Worm (Caenorhabditis elegans): Measurements from ENCODE around the gene C35D10.3.

Gene C35D10.3

DNA sequence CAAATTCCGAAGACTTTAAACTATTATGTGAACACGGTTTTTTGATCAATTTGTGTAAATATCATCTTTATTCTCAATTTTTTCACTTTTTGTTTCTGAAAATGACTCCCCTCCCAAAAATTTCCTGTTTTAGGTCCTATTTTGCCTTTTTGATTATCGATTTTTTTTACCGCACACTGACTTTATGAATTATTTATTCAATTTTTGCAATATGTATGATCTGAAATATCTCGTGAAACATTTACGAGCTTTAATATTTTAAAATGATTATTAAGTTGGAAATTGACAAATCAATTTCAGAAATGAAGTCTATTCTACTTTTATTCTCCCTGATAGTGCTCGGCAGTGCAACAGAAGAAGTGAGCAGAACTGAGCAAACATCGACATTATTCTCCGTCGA lies 10.7 kb downstream of the C35D10.3 start, which contains the start of gene C35D10.1:
TSS of gene C35D10.1 (plus strand) at position 301 of the 400 bp plus-strand sequence.
- TF ChIP-seq unc-55 (GFP tag; optimal IDR thresholded peaks at IDR 0.05) (no peak), mec-3 (tag; optimal IDR thresholded peaks at IDR 0.05; ENCODE audit: borderline replicate concordance) (no peak), hlh-15 (tag; optimal IDR thresholded peaks at IDR 0.05) (no peak), fkh-6 (tag; optimal IDR thresholded peaks at IDR 0.05) (no peak), ceh-2 (tag; optimal IDR thresholded peaks at IDR 0.05) (no peak), hlh-30 (tag; optimal IDR thresholded peaks at IDR 0.05; ENCODE audit: insufficient read depth) (no peak), elt-2 (tag; optimal IDR thresholded peaks at IDR 0.05) (no peak), ttx-3 (tag; optimal IDR thresholded peaks at IDR 0.05) (no peak), hlh-6 (tag; optimal IDR thresholded peaks at IDR 0.05) (no peak), lin-11 (tag; optimal IDR thresholded peaks at IDR 0.05) (no peak), Y22D7AL.16 (tag; optimal IDR thresholded peaks at IDR 0.05) (no peak), pros-1 (tag; optimal IDR thresholded peaks at IDR 0.05) (no peak), ceh-24 (tag; optimal IDR thresholded peaks at IDR 0.05) (no peak), gmeb-2 (tag; optimal IDR thresholded peaks at IDR 0.05) (no peak)

DNA sequence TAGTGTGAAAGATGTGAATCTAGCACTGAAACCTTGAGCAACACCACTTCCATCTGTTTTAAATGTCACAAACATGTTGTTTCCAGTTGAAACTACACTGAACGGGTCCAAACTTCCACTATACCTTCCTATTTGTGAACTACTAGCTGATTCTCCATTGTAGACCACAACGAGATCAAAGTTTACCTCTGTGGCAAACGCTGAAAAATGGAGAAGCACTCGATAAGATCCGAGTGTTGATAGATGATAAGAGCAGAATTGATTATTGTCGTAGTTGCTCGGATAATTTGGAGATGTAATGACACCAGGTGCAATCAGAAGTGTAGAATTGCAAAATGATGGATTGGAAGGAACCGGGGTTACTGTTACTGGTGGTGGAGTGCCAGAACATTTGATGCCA lies 13.2 kb downstream of the C35D10.3 start:
- TF ChIP-seq C08G9.2 (tag; optimal IDR thresholded peaks at IDR 0.05): no peak
- no peak for TF ChIP-seq sox-4 (tag; optimal IDR thresholded peaks at IDR 0.05)

ce11 chrIII:4883429-4883828 lies 14.7 kb downstream of the C35D10.3 start, which contains the start of gene clec-5:
TSS of gene clec-5 (minus strand) at chrIII:4883606.
- TF ChIP-seq tbx-7 (tag; optimal IDR thresholded peaks at IDR 0.05) (no peak), zip-5 (tag; optimal IDR thresholded peaks at IDR 0.05) (no peak), ceh-45 (GFP tag; IDR thresholded peaks at IDR 0.05) (no peak), ceh-9 (tag; optimal IDR thresholded peaks at IDR 0.05) (no peak), dmd-4 (tag; optimal IDR thresholded peaks at IDR 0.05; ENCODE audit: borderline replicate concordance) (no peak), ceh-31 (tag; optimal IDR thresholded peaks at IDR 0.05) (no peak)

ce11 chrIII:4887291-4887690 lies 18.6 kb downstream of the C35D10.3 start, which contains the start of gene clec-6:
TSS of gene clec-6 (minus strand) at chrIII:4887444.
- no peak for TF ChIP-seq sdc-2 (tag; optimal IDR thresholded peaks at IDR 0.05)
- no peak for TF ChIP-seq hlh-15 (tag; optimal IDR thresholded peaks at IDR 0.05)
- no peak for TF ChIP-seq ztf-16 (tag; optimal IDR thresholded peaks at IDR 0.05)

DNA sequence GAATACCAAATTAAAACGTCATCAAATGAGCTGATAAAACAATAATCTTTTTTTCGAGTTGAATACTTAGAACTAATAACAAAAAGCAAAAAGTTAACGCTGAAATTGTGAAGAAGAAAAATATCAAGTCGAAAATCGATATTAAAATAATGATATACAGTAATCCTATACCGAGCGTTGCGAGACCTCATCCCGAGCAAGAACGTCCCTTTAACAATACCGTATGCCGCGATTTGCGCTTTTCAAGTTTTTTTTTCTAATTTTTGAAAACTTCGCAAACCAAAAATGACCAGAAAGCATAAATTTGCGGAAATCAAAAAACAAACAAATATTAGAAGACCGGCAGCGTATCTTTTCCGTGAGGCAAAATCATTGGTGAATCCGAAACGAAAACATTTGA lies 22.3 kb downstream of the C35D10.3 start, which contains the start of gene F26F4.5:
TSS of gene F26F4.5 (minus strand) at position 256 of the 400 bp plus-strand sequence.
- TF ChIP-seq ceh-14 (tag; optimal IDR thresholded peaks at IDR 0.05) (no peak), hlh-13 (GFP tag; optimal IDR thresholded peaks at IDR 0.05) (no peak), hlh-6 (tag; optimal IDR thresholded peaks at IDR 0.05) (no peak), sox-2 (GFP tag; IDR thresholded peaks at IDR 0.05) (no peak), lin-11 (tag; optimal IDR thresholded peaks at IDR 0.05) (no peak), nfya-1 (tag; optimal IDR thresholded peaks at IDR 0.05) (no peak), unc-55 (GFP tag; optimal IDR thresholded peaks at IDR 0.05) (no peak), tbx-2 (tag; optimal IDR thresholded peaks at IDR 0.05) (no peak), mec-3 (tag; optimal IDR thresholded peaks at IDR 0.05; ENCODE audit: borderline replicate concordance) (no peak), ceh-9 (tag; optimal IDR thresholded peaks at IDR 0.05) (no peak), pat-9 (tag; optimal IDR thresholded peaks at IDR 0.05) (no peak), eyg-1 (tag; optimal IDR thresholded peaks at IDR 0.05) (no peak), ceh-2 (tag; optimal IDR thresholded peaks at IDR 0.05) (no peak), pqm-1 (tag; optimal IDR thresholded peaks at IDR 0.05) (no peak), gmeb-2 (tag; optimal IDR thresholded peaks at IDR 0.05) (no peak), pag-3 (tag; optimal IDR thresholded peaks at IDR 0.05; ENCODE audit: borderline replicate concordance) (no peak), ceh-6 (GFP tag; optimal IDR thresholded peaks at IDR 0.05) (no peak), dve-1 (tag; optimal IDR thresholded peaks at IDR 0.05) (no peak), ceh-45 (GFP tag; IDR thresholded peaks at IDR 0.05) (no peak)
